Worm (Caenorhabditis elegans): ENCODE measurements around the gene fdgt-2.
A peak's percentile ranks its signal among the peaks of the same experiment; 100 is the strongest.

fdgt-2 gene

ce11 chrII:8411002-8411401, 6.4 kb upstream of the fdgt-2 start:
- no peak for TF ChIP-seq F10E7.11 (tag; optimal IDR thresholded peaks at IDR 0.05)
- TF ChIP-seq F57C9.4 (tag; optimal IDR thresholded peaks at IDR 0.05): no peak
- TF ChIP-seq sdz-38 (tag; optimal IDR thresholded peaks at IDR 0.05): no peak
- TF ChIP-seq aptf-3 (GFP tag; IDR thresholded peaks at IDR 0.05): no peak
- no peak for TF ChIP-seq Y53G8AR.9 (GFP tag; conservative IDR thresholded peaks at IDR 0.05)
- TF ChIP-seq let-526 (GFP tag; IDR thresholded peaks at IDR 0.05): no peak
- TF ChIP-seq F33H1.4 (GFP tag; IDR thresholded peaks at IDR 0.05): no peak
- no peak for TF ChIP-seq F37B4.10 (GFP tag; IDR thresholded peaks at IDR 0.05)

DNA sequence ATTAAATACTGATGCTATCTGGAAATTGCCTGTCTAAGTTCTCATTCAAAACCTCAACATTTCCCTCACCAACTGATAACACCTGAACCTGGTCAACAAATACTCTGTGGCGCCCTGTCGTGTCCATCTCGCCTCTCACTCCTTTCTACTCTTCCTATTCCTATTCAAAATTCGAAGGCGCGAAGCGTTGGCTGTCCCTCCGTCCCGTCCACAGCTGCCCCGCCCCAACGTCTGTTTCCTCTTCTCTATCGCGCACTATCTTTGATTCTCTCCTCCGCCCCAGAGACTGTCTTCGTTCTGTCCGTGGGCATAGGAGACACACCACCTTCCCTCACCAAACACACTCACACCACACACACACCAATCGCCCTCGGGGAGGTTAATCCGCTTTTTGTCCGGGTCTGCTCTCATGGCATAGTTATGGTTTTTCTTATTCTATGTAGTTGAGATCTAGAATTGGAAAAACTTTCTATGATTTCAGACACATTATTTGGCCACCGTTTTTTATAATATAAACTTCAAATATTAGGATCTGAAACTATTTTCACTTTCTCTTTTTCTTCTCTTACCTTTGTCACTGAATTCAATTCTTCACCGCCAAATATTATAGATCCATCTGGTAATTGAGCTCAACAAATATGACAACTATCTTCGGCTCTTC, 5.2 kb upstream of the fdgt-2 start, which contains the start of gene efl-3:
Gene efl-3, plus strand, starts transcription at position 611 of the 661 bp plus-strand sequence.
- TF ChIP-seq Y56A3A.18 (GFP tag; IDR thresholded peaks at IDR 0.05): no peak
- peak; percentile 74 for TF ChIP-seq nhr-80 (tag; optimal IDR thresholded peaks at IDR 0.05)

- TF ChIP-seq nfya-1 (tag; optimal IDR thresholded peaks at IDR 0.05; ENCODE audit: borderline replicate concordance, insufficient read depth) (no peak), nhr-80 (tag; optimal IDR thresholded peaks at IDR 0.05) (peak; percentile 0), hlh-12 (tag; optimal IDR thresholded peaks at IDR 0.05) (no peak), cebp-1 (GFP tag; IDR thresholded peaks at IDR 0.05) (no peak), cebp-1 (tag; optimal IDR thresholded peaks at IDR 0.05) (no peak), tlf-1 (GFP tag; optimal IDR thresholded peaks at IDR 0.05) (no peak), F57A8.1 (GFP tag; optimal IDR thresholded peaks at IDR 0.05) (no peak)
These were observed 4.5 kb upstream of the fdgt-2 start for ce11 chrII:8412935-8413334.

- no peak for TF ChIP-seq tlf-1 (GFP tag; optimal IDR thresholded peaks at IDR 0.05)
- TF ChIP-seq snpc-4 (GFP tag; optimal IDR thresholded peaks at IDR 0.05): no peak
- TF ChIP-seq snpc-4 (tag; optimal IDR thresholded peaks at IDR 0.05): no peak
- TF ChIP-seq B0035.1 (tag; optimal IDR thresholded peaks at IDR 0.05): no peak
- no peak for TF ChIP-seq aptf-2 (GFP tag; conservative IDR thresholded peaks at IDR 0.05)
These were observed 2.4 kb upstream of the fdgt-2 start for ce11 chrII:8415035-8415434.

DNA sequence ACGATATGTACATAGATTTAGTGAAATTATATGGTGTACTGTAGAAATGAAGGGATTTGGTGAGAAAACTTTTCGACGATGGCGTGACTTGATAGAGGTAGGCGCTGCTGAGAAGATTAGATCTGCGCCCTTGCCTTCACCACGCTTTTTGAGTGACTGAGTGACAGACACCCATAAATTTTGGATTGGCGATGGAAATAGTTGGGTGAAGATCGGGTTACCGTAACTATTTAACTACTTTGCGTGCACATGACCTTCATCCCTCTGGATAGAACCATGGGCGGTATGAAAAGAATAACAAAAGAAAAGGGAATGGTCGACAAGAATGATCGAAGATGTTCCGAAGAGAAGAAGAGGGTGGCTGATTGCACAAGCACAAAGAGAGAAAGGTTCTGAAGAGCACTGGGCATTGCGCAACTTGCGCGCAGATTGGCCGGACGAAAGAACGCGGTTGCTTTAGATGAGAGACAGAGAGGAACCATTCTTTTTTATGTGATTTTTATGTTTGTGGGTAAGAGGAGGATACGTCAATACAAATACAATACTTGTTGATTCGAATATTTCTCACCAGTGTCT, 1.9 kb upstream of the fdgt-2 start:
- TF ChIP-seq lin-40 (tag; optimal IDR thresholded peaks at IDR 0.05): no peak
- no peak for TF ChIP-seq let-526 (GFP tag; IDR thresholded peaks at IDR 0.05)
- no peak for TF ChIP-seq ztf-22 (GFP tag; optimal IDR thresholded peaks at IDR 0.05)
- no peak for TF ChIP-seq hlh-26 (GFP tag; conservative IDR thresholded peaks at IDR 0.05)
- no peak for TF ChIP-seq chd-7 (tag; optimal IDR thresholded peaks at IDR 0.05)
- no peak for TF ChIP-seq zfh-2 (GFP tag; conservative IDR thresholded peaks at IDR 0.05)
- TF ChIP-seq egl-18 (GFP tag; IDR thresholded peaks at IDR 0.05): no peak
- TF ChIP-seq snpc-3.4 (tag; optimal IDR thresholded peaks at IDR 0.05): no peak
- TF ChIP-seq xnd-1 (tag; optimal IDR thresholded peaks at IDR 0.05): no peak

DNA sequence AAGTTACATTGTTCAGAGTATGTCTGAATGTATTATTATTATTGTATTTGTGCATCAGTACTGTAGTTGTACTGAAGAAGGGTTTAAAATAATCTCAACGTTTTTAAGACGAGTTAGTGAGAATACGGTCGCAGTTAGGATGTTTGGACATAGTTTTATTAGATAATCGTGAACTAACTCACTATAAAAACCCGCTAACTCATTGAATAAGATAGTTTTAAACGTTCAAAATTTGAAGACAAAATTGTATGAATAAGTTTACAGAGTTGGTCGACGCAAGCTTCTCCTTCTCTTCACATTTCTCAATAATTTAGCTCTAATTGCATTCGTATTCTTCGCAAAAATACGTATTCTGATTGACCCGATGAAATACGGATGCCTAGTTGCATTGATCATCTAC, 1.6 kb downstream of the fdgt-2 start:
- no peak for TF ChIP-seq C06A6.2 (GFP tag; conservative IDR thresholded peaks at IDR 0.05)
- TF ChIP-seq attf-6 (GFP tag; IDR thresholded peaks at IDR 0.05): no peak
- TF ChIP-seq aptf-2 (GFP tag; conservative IDR thresholded peaks at IDR 0.05): no peak
- TF ChIP-seq fkh-3 (tag; optimal IDR thresholded peaks at IDR 0.05): no peak
- no peak for TF ChIP-seq hsf-1 (GFP tag; IDR thresholded peaks at IDR 0.05)

All from whole organism, young adult.